Fruit fly (Drosophila melanogaster): ENCODE measurements around the gene Ccp84Af.

Ccp84Af gene

DNA sequence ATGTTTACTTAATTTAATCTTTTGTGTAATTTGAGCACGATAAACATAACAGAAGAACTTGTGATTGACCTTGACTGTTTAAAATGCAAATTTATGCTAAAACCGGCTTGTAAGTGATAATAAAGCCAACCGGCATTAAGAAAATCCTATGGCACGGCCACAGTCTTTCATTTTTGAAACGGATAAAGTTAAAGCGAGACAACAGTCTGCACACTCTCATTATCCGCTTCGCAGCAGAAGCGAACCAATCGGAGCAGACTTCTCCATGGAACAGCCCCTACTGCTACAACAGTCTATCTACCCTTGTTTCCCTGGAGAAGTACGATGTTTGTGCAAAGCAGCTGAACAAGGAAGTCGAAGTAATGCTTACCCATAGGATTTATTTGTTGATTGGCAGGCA is 6.9 kb downstream of the Ccp84Af start:
- TF ChIP-seq CG8478 (optimal IDR thresholded peaks at IDR 0.05) = no peak
- TF ChIP-seq CTCF (optimal IDR thresholded peaks at IDR 0.05) = peak in 1 of 2 experiments; percentile 16

DNA sequence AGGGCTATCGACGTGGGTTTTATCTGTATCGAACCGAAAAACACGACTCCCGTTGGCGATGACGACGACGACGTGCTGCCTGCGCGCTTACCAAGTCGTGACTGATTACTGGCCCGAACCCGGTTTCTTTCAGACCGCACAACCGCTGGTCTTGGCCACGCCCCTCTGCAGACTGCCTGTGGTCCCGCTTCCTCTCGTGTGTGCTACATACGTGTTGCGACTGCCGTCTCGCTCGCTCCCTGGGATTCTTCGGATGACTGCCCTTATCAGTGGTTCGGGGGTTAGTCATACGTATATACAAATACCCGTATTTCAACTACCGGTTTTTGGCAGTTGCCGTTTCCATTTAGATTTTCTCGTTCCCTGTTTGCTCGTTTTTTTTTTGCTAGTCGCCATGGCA is 11.6 kb downstream of the Ccp84Af start, which contains the start of gene lab:
Gene lab, minus strand, starts transcription at position 111 of the 400 bp plus-strand sequence.
- TF ChIP-seq CTCF (optimal IDR thresholded peaks at IDR 0.05) (peak in 1 of 2 experiments; percentile 18), CG8478 (optimal IDR thresholded peaks at IDR 0.05) (no peak)

DNA sequence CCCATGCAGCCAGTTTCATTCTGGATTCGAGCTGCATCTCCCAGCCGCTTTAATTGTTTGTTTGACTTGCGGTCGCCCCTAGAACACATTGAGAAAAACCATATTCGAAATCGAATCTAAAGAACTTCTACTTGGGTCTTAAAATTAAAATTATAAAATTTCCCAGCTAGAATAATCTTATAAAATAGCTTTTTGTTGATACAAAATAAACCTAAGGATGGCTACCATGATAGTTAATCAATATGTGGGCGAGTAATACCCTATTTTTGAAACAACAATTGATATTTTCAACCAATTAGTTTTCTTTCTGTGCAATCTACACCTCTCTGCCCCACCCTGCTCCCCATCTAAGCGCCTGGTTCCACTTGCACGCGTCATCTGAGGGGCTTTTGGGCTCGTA is 15.5 kb downstream of the Ccp84Af start:
- TF ChIP-seq CG8478 (optimal IDR thresholded peaks at IDR 0.05) (no peak), CTCF (optimal IDR thresholded peaks at IDR 0.05) (no peak)

DNA sequence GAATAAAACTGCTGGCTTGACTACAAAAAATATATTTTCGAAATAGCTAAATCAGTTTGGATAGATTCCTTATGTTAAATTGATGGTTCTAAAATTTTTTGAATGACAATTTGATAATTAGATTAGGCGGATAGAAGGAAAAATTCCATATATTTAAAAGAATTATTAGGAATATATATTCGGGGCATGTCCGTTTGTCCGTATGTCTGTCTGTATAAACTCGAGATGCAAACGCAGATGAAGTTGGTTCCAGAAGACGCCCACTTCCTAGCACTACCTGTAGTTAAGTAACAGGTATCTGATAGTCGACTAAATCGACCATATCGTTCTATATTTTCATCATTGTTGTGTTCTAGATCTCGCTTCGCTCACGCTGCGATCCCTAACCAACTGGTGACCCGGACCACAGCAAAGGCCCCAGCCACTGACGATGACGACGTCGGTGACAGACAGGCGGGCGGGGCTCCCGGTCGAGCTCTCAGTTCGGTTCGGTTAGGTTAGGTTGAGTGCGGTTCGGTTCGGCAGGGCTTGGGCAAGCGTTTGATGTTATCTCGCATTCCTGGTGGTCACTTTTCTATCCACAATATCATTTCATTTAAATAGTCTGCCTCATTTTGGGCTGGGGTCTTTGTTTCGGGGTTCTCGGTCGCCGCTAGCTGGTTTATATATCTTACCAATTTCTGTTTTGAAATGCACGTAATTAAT is 17.6 kb downstream of the Ccp84Af start:
- TF ChIP-seq CG8478 (optimal IDR thresholded peaks at IDR 0.05) (no peak), CTCF (optimal IDR thresholded peaks at IDR 0.05) (no peak)

DNA sequence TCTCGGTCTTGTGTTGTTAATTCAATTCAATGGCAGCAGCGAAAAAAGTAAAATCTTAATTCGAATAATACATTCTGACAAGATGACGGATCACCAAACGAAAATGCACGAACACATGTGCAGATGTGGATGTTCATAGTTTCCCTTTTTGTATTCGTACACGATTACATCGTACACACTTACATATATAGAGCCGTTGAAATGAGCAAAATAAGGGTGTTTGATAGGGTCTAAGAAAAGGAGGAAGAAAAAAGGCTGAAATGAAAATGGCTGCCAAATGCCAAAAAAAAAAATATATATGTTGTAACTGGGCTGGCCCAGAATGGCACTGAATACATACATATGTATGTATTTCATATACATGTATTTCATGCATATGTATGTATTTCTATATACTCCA is 21.8 kb downstream of the Ccp84Af start:
- no peak for TF ChIP-seq CG8478 (optimal IDR thresholded peaks at IDR 0.05)
- TF ChIP-seq CTCF (optimal IDR thresholded peaks at IDR 0.05) = no peak

DNA sequence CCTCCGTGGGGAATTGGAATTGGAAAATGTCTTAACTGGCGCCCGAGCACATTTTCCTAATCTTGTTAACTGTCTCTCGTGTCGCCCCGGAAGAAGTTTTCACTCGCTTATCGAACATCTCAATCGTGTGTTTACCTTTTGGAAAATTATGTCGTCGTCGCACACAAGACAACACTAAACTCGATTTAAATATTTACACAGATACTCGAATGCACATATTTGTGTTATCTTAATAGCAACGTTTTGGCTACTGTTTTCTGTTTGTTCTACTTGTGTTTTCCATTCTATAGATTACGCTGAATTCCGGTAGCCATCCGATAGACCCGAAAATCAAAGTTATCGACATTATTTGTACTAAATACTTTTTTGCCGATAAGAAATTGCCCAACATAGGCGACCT is 22.8 kb downstream of the Ccp84Af start:
- TF ChIP-seq CTCF (optimal IDR thresholded peaks at IDR 0.05) (no peak), CG8478 (optimal IDR thresholded peaks at IDR 0.05) (no peak)

DNA sequence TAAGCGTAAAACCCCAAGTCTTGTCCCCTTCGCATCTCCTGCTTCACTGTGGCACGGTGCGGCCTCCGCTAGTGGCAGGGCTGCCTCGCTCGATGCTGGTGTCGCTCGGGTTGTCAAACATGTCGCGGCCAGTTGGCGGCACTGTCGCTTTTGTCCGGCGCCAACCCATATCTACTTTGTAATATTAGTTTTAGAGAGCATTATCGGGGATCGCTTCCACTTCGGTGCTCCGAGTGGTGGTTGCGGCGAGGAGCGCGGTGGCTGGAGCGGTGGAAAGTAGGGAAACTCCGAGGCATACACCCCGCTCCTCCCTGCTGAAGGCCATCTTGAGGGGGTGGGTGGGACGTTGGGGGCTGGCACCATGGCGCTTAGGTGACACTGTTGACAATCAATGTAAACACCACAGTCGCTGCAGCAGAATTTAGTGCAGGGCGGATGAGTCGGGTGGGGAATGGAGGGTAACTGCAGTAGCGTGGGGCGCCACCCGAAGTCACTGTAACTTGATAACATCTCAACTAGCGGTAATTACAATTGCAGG is 24.9 kb downstream of the Ccp84Af start:
- TF ChIP-seq CG8478 (optimal IDR thresholded peaks at IDR 0.05) (no peak), CTCF (optimal IDR thresholded peaks at IDR 0.05) (no peak)

DNA sequence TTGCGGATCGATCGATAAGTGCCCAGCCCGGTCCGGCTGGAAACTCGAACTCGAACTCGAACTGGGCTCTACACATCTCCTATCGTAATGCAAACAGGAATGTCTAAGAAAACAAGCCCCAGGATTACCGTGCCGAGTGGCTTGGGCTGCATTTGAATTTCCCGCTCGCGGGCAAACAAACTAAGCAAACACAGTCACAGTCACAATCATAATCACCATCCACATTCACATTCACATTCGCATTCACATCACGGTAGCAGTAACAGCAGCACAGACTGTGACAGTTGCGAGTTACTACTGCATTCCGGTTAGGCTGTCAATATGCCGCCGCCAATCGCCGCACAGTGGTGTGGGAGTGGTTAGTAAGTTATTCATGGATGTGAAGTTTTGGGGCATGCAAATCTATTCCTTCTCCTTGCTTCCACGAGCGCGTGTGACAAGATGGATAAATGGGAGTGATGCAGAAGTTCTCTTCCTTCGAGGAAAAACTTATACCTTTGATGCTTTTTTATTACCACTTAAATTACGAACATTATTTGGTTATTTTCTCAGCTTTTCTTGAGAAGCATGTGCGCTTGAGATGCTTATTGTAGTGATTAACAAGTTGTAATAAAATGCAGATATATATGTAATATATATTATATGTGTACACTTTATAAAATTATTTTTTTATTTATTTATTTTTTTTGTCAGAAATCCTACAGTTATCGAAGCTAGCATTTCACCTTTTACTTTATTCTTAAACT is 25.5 kb downstream of the Ccp84Af start:
- TF ChIP-seq CTCF (optimal IDR thresholded peaks at IDR 0.05) (no peak), CG8478 (optimal IDR thresholded peaks at IDR 0.05) (no peak)

DNA sequence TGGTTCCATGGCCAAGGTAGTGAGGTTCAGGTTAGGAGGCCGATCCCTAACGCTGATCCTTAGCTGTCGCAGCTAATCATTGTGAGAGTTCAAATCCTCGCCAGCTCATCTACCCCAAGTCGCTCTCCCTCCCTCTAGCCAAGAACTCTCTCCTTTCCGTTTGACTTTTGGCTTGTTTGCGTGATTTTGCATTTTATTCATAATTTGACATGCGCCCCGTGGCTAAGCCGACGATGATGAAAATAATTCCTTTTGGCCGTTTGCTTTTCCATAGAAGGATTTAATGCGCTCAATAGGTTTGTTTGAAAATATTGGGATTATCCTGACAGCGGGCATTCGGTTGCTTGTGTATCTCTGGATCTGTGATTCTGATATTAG is 26.8 kb downstream of the Ccp84Af start:
- TF ChIP-seq CTCF (optimal IDR thresholded peaks at IDR 0.05) (no peak), CG8478 (optimal IDR thresholded peaks at IDR 0.05) (no peak)

DNA sequence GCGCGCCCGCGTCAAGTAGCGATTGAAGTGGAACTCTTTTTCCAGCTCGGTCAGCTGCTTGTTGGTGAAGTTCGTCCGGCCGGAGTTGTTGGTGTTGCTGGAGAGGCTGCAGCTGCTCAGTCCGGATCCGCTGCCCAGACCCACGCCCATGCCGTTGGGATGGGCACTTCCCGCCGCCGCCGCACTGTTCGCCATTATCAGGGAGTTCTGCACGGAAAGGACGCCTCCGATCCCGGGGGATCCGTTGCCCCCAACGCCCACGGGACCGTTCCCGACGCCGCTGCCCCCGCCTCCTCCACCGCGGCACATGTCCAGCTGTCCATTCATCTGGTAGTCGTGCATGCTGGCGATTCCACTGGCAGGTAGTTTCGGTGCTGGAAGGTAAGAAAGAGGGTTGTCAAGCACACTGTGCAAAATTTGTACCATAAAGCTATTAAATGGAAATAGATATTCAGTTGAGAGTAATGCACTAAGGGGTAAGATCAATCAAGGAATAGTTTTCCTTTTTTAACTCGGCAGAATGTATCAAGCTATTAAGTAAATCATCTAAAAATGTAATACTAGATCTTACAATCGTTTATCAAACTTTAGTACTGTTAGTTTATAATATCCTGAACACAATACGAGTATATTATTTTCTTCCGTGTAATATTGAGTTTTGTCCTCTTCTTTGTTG is 27.3 kb downstream of the Ccp84Af start:
- TF ChIP-seq CTCF (optimal IDR thresholded peaks at IDR 0.05) (no peak), CG8478 (optimal IDR thresholded peaks at IDR 0.05) (no peak)

DNA sequence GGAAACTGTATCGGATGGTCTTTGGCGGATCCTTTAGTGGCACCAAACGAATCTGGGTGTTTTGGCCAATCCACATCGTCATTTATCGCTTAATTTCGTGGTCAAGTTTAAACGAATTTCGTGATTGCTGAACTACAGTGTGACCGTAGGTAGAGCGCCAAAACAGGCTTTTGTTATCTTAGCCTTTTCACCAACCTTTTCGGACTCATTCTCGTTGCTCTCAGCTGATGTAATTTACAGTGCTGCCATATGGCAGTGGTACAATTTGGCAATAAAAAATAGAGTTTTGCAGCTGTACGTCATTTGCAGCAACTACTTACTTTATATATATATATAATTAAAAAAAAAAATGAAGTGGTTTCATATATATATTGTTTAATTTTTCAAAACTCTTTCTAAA is 30.1 kb downstream of the Ccp84Af start, which contains the start of gene agt:
Gene agt, minus strand, starts transcription at position 160 of the 400 bp plus-strand sequence.
- TF ChIP-seq CG8478 (optimal IDR thresholded peaks at IDR 0.05) = no peak
- TF ChIP-seq CTCF (optimal IDR thresholded peaks at IDR 0.05) = peak; percentile 70 to 74

DNA sequence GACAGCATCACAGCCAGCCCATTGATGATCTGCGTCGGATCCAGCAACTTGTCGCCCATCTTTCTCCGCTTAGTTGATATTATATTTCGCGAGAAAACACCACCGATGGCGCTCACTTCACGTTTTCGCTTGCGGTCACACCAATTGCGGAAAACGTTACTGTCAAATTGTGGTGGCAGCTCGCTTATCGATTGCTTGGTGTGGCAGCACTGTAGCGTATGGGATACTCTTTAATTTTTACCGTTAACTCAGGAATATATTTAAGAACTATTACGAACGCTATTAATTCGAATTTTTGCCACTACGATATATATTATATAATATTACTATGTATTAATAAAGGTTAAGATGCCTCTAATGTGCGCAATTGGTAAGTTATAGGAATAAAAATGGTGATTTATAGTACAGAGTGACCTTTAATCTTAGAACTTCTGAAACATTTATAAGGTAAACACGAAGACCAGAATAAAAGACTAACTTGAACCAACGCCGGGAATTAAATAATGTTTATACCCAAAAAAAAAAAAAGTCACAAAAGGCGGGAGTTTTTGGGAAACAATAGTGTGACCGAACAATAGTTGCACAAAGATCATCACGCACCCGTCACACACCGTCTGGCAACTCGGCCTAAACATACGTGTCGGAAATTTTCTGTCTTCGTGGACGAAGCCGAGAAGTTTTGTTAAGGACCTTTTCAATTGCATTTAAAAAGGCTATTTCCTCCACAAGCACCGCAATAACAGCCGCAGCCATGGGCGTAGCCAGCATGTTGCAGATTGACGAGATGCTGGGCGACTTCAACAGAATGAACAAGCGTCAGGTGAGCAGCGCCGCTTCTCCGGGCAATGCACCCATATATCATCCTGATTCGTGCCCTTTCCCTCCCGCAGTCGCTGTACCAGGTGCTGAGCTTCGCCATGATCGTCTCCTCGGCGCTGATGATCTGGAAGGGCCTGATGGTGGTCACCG is 32.5 kb downstream of the Ccp84Af start, which contains the start of the genes CG1307 and twr:
Gene CG1307, minus strand, starts transcription at position 165 of the 969 bp plus-strand sequence.
Gene twr, plus strand, starts transcription at position 605 of the 969 bp plus-strand sequence.
- no peak for TF ChIP-seq CG8478 (optimal IDR thresholded peaks at IDR 0.05)
- TF ChIP-seq CTCF (optimal IDR thresholded peaks at IDR 0.05) = peak; percentile 6 to 56

DNA sequence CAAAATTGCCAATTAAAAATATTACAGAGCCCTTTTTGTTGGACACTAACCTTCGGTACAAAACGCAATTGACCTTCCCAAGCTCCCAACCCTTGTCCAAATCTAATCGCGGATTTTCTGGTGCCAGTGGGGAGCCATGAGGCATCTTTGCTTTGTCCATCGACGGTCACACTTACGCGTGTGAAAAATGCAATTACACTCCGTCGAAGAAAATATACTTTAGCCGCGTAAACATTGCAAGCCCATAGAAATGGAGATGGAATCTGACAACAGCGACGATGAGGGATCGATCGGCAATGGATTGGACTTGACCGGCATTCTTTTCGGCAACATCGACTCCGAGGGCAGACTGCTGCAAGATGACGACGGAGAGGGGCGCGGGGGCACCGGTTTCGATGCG is 43.3 kb downstream of the Ccp84Af start, which contains the start of gene Taf1:
Gene Taf1, plus strand, starts transcription at position 150 of the 400 bp plus-strand sequence.
- TF ChIP-seq CG8478 (optimal IDR thresholded peaks at IDR 0.05) (no peak), CTCF (optimal IDR thresholded peaks at IDR 0.05) (peak; percentile 57 to 69)

DNA sequence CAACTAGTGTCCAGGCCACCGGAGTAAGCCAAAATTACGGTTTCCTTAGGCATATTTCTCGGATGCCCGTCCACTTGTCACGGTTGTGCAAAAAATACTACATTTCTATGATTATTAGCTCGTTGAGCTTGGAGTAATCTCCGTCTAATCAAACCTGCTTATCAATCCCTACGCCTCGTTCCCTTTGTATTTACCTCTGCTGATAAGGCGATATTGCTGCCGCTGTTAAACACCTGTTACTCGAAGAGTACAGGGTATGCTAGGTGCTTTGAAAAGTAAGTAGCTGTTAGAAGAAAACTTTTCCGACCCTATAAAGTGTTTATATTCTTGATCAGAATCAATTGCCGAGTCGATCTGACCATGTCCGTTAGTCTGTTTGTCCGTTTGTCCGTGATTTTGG is 45.7 kb downstream of the Ccp84Af start, which contains the start of gene Ass:
Gene Ass, minus strand, starts transcription at position 101 of the 400 bp plus-strand sequence.
- TF ChIP-seq CG8478 (optimal IDR thresholded peaks at IDR 0.05) (no peak), CTCF (optimal IDR thresholded peaks at IDR 0.05) (no peak)

Measured in S2 (cell line).